Fruit fly (Drosophila melanogaster) whole organism, pupa: ENCODE measurements around the gene Tdrd3.

Experiments used
- CG14655 ChIP-seq: fragments of 200-800 bp; sonication (Bioruptor generic); optimal IDR thresholded peaks from 3 replicates; lab custom pipeline; 2017; ENCODE audit warnings: mild to moderate bottlenecking, missing biosample characterization, missing genetic modification reagents, missing genetic modification characterization
- CG32121 ChIP-seq: fragments of 200-800 bp; sonication (Bioruptor generic); IDR thresholded peaks from 2 replicates; pipeline ENCODE4 v1.3.6; 2022; ENCODE audit warnings: missing biosample characterization, missing genetic modification characterization
- CG8159 ChIP-seq: fragments of 200-800 bp; sonication (Bioruptor generic); optimal IDR thresholded peaks from 3 replicates; lab custom pipeline; 2018; ENCODE audit warnings: missing biosample characterization, mild to moderate bottlenecking, missing genetic modification characterization, moderate library complexity
- CG8301 ChIP-seq: fragments of 200-800 bp; sonication (Bioruptor generic); optimal IDR thresholded peaks from 2 replicates; lab custom pipeline; 2018; ENCODE audit warnings: missing biosample characterization, mild to moderate bottlenecking, missing genetic modification characterization
- D1 ChIP-seq: fragments of 200-800 bp; sonication (Bioruptor generic); optimal IDR thresholded peaks from 2 replicates; lab custom pipeline; 2018; ENCODE audit warnings: missing biosample characterization, mild to moderate bottlenecking, missing genetic modification characterization, moderate library complexity
- Ets98B ChIP-seq: fragments of 200-800 bp; sonication (Bioruptor generic); IDR thresholded peaks from 2 replicates; pipeline ENCODE4 v1.3.6; 2022; ENCODE audit warnings: missing biosample characterization, missing genetic modification characterization
- Pif1B ChIP-seq: fragments of 200-800 bp; sonication (Bioruptor generic); optimal IDR thresholded peaks from 3 replicates; lab custom pipeline; 2016; ENCODE audit warnings: missing biosample characterization, missing genetic modification characterization
- Snoo ChIP-seq: fragments of 200-800 bp; sonication (Bioruptor generic); optimal IDR thresholded peaks from 3 replicates; lab custom pipeline; 2017; ENCODE audit warnings: missing biosample characterization, mild to moderate bottlenecking, missing genetic modification characterization, inconsistent platforms
- fd96Ca ChIP-seq: fragments of 200-800 bp; sonication (Bioruptor generic); IDR thresholded peaks from 3 replicates; pipeline ENCODE4 v1.3.6; 2022; ENCODE audit warnings: missing biosample characterization, missing genetic modification characterization

DNA sequence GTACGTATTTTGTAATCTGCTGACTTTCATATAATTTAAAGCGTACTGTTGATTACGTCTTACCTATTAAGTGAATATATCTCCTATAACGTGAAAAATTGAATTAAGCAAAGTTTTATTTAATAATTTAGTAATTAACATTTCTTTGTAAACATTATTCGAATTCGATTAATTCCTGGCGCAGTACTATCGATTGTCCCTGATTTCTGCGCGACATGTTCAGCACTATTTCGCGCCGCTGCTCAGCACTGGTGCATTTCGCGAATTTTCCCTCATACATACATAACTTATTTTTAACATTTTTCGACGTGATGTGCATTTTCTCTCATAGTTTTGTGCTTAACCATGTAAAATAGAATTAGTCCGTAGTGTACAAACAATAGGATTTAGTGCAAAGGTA, 3.1 kb downstream of the Tdrd3 start, which contains the start of gene Helz:
- TF ChIP-seq CG8301 (tag; lab: Kevin White, UChicago) (no peak), CG32121 (GFP tag; lab: Robert Waterston, UW) (no peak), Snoo (tag; lab: Kevin White, UChicago) (no peak), CG8159 (tag; lab: Kevin White, UChicago) (no peak), fd96Ca (GFP tag; lab: Robert Waterston, UW) (no peak), Ets98B (GFP tag; lab: Robert Waterston, UW) (no peak), CG14655 (no peak), D1 (tag; lab: Kevin White, UChicago) (no peak), Pif1B (GFP tag; lab: Kevin White, UChicago) (no peak)
